Worm (Caenorhabditis elegans) whole organism, young adult: Measurements from ENCODE around the gene T02G5.3.

Experiments used
- B0019.2 ChIP-seq: fragments of 200-800 bp; sonication (Bioruptor generic); conservative IDR thresholded peaks from 2 replicates; pipeline ENCODE4 v1.3.6; 2022; ENCODE audit warnings: missing genetic modification reagents, missing genetic modification characterization, missing compliant biosample characterization
- B0336.3 ChIP-seq: fragments of 200-800 bp; sonication (Bioruptor generic); IDR thresholded peaks from 2 replicates; pipeline ENCODE4 v1.3.6; 2022; ENCODE audit warnings: missing genetic modification characterization, missing compliant biosample characterization
- C06A6.2 ChIP-seq: fragments of 200-800 bp; sonication (Bioruptor generic); conservative IDR thresholded peaks from 2 replicates; pipeline ENCODE4 v1.3.6; 2022; ENCODE audit warnings: missing genetic modification characterization, missing compliant biosample characterization
- C17E4.6 ChIP-seq: fragments of 200-800 bp; sonication (Bioruptor generic); IDR thresholded peaks from 2 replicates; pipeline ENCODE4 v1.3.6; 2022; ENCODE audit warnings: missing genetic modification reagents, missing genetic modification characterization, missing compliant biosample characterization
- D2030.7 ChIP-seq: fragments of 200-800 bp; sonication (Bioruptor generic); IDR thresholded peaks from 2 replicates; pipeline ENCODE4 v1.3.6; 2022; ENCODE audit warnings: missing genetic modification reagents, missing genetic modification characterization, missing compliant biosample characterization
- F39B2.1 ChIP-seq: fragments of 200-800 bp; sonication (Bioruptor generic); IDR thresholded peaks from 2 replicates; pipeline ENCODE4 v1.3.6; 2022; ENCODE audit warnings: missing genetic modification reagents, missing genetic modification characterization, missing compliant biosample characterization
- F57C9.4 ChIP-seq: sonication (generic microtip); optimal IDR thresholded peaks from 2 replicates; lab custom pipeline; 2017; ENCODE audit warnings: mild to moderate bottlenecking, missing genetic modification characterization, missing compliant biosample characterization
- K11D2.4 ChIP-seq: fragments of 200-800 bp; sonication (Bioruptor generic); IDR thresholded peaks from 2 replicates; pipeline ENCODE4 v1.3.6; 2022; ENCODE audit warnings: missing genetic modification reagents, missing genetic modification characterization, missing compliant biosample characterization
- Y53F4B.3 ChIP-seq: fragments of 200-800 bp; sonication (Bioruptor generic); IDR thresholded peaks from 2 replicates; pipeline ENCODE4 v1.3.6; 2022; ENCODE audit warnings: missing genetic modification reagents, missing genetic modification characterization, missing compliant biosample characterization
- ama-1 ChIP-seq, 3 experiments: fragments of 150-350 bp in 1 of 3; sonication (generic microtip) in 2 of 3; optimal IDR thresholded peaks; 2 replicates each; lab custom pipeline; 2014 to 2018; ENCODE audit warnings: missing biosample characterization in 2 of 3, missing genetic modification characterization in 2 of 3, missing genetic modification reagents in 2 of 3
- aptf-3 ChIP-seq: fragments of 200-800 bp; sonication (Bioruptor generic); IDR thresholded peaks from 2 replicates; pipeline ENCODE4 v1.3.6; 2022; ENCODE audit warnings: missing genetic modification characterization, missing compliant biosample characterization
- atf-7 ChIP-seq: sonication (generic microtip); optimal IDR thresholded peaks from 2 replicates; lab custom pipeline; 2017; ENCODE audit warnings: mild to moderate bottlenecking, missing genetic modification characterization, missing compliant biosample characterization
- athp-1 ChIP-seq: sonication (generic microtip); optimal IDR thresholded peaks from 2 replicates; lab custom pipeline; 2017; ENCODE audit warnings: mild to moderate bottlenecking, missing genetic modification characterization, missing compliant biosample characterization
- ccch-3 ChIP-seq: fragments of 200-800 bp; sonication (Bioruptor generic); optimal IDR thresholded peaks from 2 replicates; lab custom pipeline; 2018; ENCODE audit warnings: mild to moderate bottlenecking, missing genetic modification characterization, missing compliant biosample characterization
- cebp-1 ChIP-seq, 2 experiments: fragments of 200-800 bp in 1 of 2; sonication (Bioruptor generic) in 1 of 2; sonication (generic microtip) in 1 of 2; IDR thresholded peaks in 1 of 2; optimal IDR thresholded peaks in 1 of 2; 2 replicates each; pipeline versions ENCODE4 v1.3.6 to Lab custom; 2017 to 2022; ENCODE audit warnings: missing compliant biosample characterization in 2 of 2, missing genetic modification characterization in 2 of 2, mild to moderate bottlenecking in 1 of 2, missing genetic modification reagents in 1 of 2, moderate library complexity in 1 of 2
- ceh-100 ChIP-seq: fragments of 200-800 bp; sonication (Bioruptor generic); IDR thresholded peaks from 2 replicates; pipeline ENCODE4 v1.3.6; 2022; ENCODE audit warnings: missing genetic modification reagents, missing genetic modification characterization, missing compliant biosample characterization
- ceh-40 ChIP-seq: fragments of 200-800 bp; sonication (Bioruptor generic); IDR thresholded peaks from 2 replicates; pipeline ENCODE4 v1.3.6; 2022; ENCODE audit warnings: missing genetic modification characterization, missing compliant biosample characterization
- ceh-79 ChIP-seq: sonication (generic microtip); optimal IDR thresholded peaks from 2 replicates; lab custom pipeline; 2017; ENCODE audit warnings: mild to moderate bottlenecking, missing genetic modification characterization, missing compliant biosample characterization
- egl-18 ChIP-seq: fragments of 200-800 bp; sonication (Bioruptor generic); IDR thresholded peaks from 2 replicates; pipeline ENCODE4 v1.3.6; 2022; ENCODE audit warnings: missing genetic modification reagents, missing genetic modification characterization, missing compliant biosample characterization
- hlh-12 ChIP-seq: sonication (generic microtip); optimal IDR thresholded peaks from 2 replicates; lab custom pipeline; 2016; ENCODE audit warnings: missing genetic modification characterization, missing compliant biosample characterization
- hlh-26 ChIP-seq: fragments of 200-800 bp; sonication (Bioruptor generic); conservative IDR thresholded peaks from 2 replicates; pipeline ENCODE4 v1.3.6; 2022; ENCODE audit warnings: missing genetic modification reagents, missing genetic modification characterization, missing compliant biosample characterization
- hmg-1.2 ChIP-seq: fragments of 200-800 bp; sonication (Bioruptor generic); IDR thresholded peaks from 2 replicates; pipeline ENCODE4 v1.3.6; 2022; ENCODE audit warnings: missing genetic modification reagents, missing genetic modification characterization, missing compliant biosample characterization
- let-526 ChIP-seq: fragments of 200-800 bp; sonication (Bioruptor generic); IDR thresholded peaks from 2 replicates; pipeline ENCODE4 v1.3.6; 2022; ENCODE audit warnings: missing genetic modification reagents, missing genetic modification characterization, missing compliant biosample characterization
- let-607 ChIP-seq, 2 experiments: fragments of 200-800 bp in 1 of 2; sonication (Bioruptor generic) in 1 of 2; sonication (generic microtip) in 1 of 2; optimal IDR thresholded peaks; 2 replicates each; lab custom pipeline; 2016 to 2018; ENCODE audit warnings: mild to moderate bottlenecking in 2 of 2, missing compliant biosample characterization in 2 of 2, missing genetic modification characterization in 2 of 2, moderate library complexity in 2 of 2, missing genotype in 1 of 2
- lir-1 ChIP-seq: fragments of 200-800 bp; sonication (Bioruptor generic); conservative IDR thresholded peaks from 2 replicates; pipeline ENCODE4 v1.3.6; 2022; ENCODE audit warnings: missing genetic modification reagents, missing genetic modification characterization, missing compliant biosample characterization
- lsy-27 ChIP-seq: sonication (generic microtip); optimal IDR thresholded peaks from 2 replicates; lab custom pipeline; 2017; ENCODE audit warnings: missing genetic modification characterization, mild to moderate bottlenecking, missing compliant biosample characterization, antibody characterized with exemption, missing genotype, borderline replicate concordance; ENCODE audit not compliant: insufficient read depth
- madf-3 ChIP-seq: fragments of 200-800 bp; sonication (Bioruptor generic); IDR thresholded peaks from 2 replicates; pipeline ENCODE4 v1.3.6; 2022; ENCODE audit warnings: missing genetic modification reagents, missing genetic modification characterization, missing compliant biosample characterization
- madf-6 ChIP-seq: fragments of 200-800 bp; sonication (Bioruptor generic); IDR thresholded peaks from 2 replicates; pipeline ENCODE4 v1.3.6; 2022; ENCODE audit warnings: missing genetic modification reagents, missing genetic modification characterization, missing compliant biosample characterization
- madf-8 ChIP-seq: fragments of 200-800 bp; sonication (Bioruptor generic); conservative IDR thresholded peaks from 2 replicates; pipeline ENCODE4 v1.3.6; 2022; ENCODE audit warnings: missing genetic modification reagents, missing genetic modification characterization, missing compliant biosample characterization
- mcd-1 ChIP-seq: fragments of 200-800 bp; sonication (Bioruptor generic); IDR thresholded peaks from 2 replicates; pipeline ENCODE4 v1.3.6; 2022; ENCODE audit warnings: missing genetic modification reagents, missing genetic modification characterization, missing compliant biosample characterization
- mxl-1 ChIP-seq: sonication (generic microtip); optimal IDR thresholded peaks from 2 replicates; lab custom pipeline; 2016; ENCODE audit warnings: missing genetic modification characterization, missing compliant biosample characterization
- nfya-1 ChIP-seq: sonication (generic microtip); optimal IDR thresholded peaks from 2 replicates; lab custom pipeline; 2017; ENCODE audit warnings: antibody characterized with exemption, missing compliant biosample characterization, missing genetic modification characterization, borderline replicate concordance; ENCODE audit not compliant: insufficient read depth
- nhr-80 ChIP-seq: sonication (generic microtip); optimal IDR thresholded peaks from 2 replicates; lab custom pipeline; 2016; ENCODE audit warnings: missing genetic modification characterization, missing compliant biosample characterization
- rec-8 ChIP-seq, 2 experiments: sonication (generic microtip); optimal IDR thresholded peaks; 2 replicates each; lab custom pipeline; 2016; ENCODE audit warnings: mild to moderate bottlenecking in 2 of 2, missing genetic modification characterization in 2 of 2, missing genetic modification reagents in 2 of 2, missing genotype in 2 of 2, missing biosample characterization in 1 of 2, missing compliant biosample characterization in 1 of 2, moderate library complexity in 1 of 2
- rpc-1 ChIP-seq, 2 experiments: fragments of 150-350 bp in 1 of 2; sonication (generic microtip) in 1 of 2; optimal IDR thresholded peaks; 2 replicates each; lab custom pipeline; 2014 to 2018; ENCODE audit warnings: missing biosample characterization in 1 of 2, missing genetic modification characterization in 1 of 2, missing genetic modification reagents in 1 of 2, missing genotype in 1 of 2
- snpc-1.1 ChIP-seq: sonication (generic microtip); optimal IDR thresholded peaks from 2 replicates; lab custom pipeline; 2017; ENCODE audit warnings: missing genetic modification characterization, mild to moderate bottlenecking, missing compliant biosample characterization, antibody characterized with exemption, moderate library complexity, missing genotype, missing genetic modification reagents; ENCODE audit not compliant: insufficient read depth
- snpc-3.4 ChIP-seq: sonication (generic microtip); optimal IDR thresholded peaks from 2 replicates; lab custom pipeline; 2017; ENCODE audit warnings: missing genetic modification characterization, mild to moderate bottlenecking, missing compliant biosample characterization, antibody characterized with exemption, moderate library complexity, missing genotype, missing genetic modification reagents
- somi-1 ChIP-seq: fragments of 200-800 bp; sonication (Bioruptor generic); optimal IDR thresholded peaks from 2 replicates; lab custom pipeline; 2018; ENCODE audit warnings: mild to moderate bottlenecking, missing genetic modification characterization, missing compliant biosample characterization
- tbp1 ChIP-seq: fragments of 200-800 bp; sonication (Bioruptor generic); optimal IDR thresholded peaks from 2 replicates; lab custom pipeline; 2018; ENCODE audit warnings: mild to moderate bottlenecking, missing genetic modification characterization, missing compliant biosample characterization
- tbx-9 ChIP-seq: sonication (generic microtip); optimal IDR thresholded peaks from 2 replicates; lab custom pipeline; 2016; ENCODE audit warnings: borderline replicate concordance, missing genetic modification characterization, inconsistent platforms, missing compliant biosample characterization
- unc-62 ChIP-seq: fragments of 150-350 bp; optimal IDR thresholded peaks from 2 replicates; lab custom pipeline; 2014; ENCODE audit warnings: missing biosample characterization, missing genetic modification reagents, missing genetic modification characterization
- xnd-1 ChIP-seq: sonication (generic microtip); optimal IDR thresholded peaks from 2 replicates; lab custom pipeline; 2016; ENCODE audit warnings: missing genotype, missing genetic modification reagents, missing genetic modification characterization, missing compliant biosample characterization
- zfh-2 ChIP-seq: fragments of 200-800 bp; sonication (Bioruptor generic); conservative IDR thresholded peaks from 2 replicates; pipeline ENCODE4 v1.3.6; 2022; ENCODE audit warnings: missing genetic modification reagents, missing genetic modification characterization, missing compliant biosample characterization
- ztf-22 ChIP-seq: fragments of 200-800 bp; sonication (Bioruptor generic); optimal IDR thresholded peaks from 2 replicates; lab custom pipeline; 2018; ENCODE audit warnings: mild to moderate bottlenecking, missing genetic modification characterization, moderate library complexity, missing compliant biosample characterization
- ztf-6 ChIP-seq: fragments of 200-800 bp; sonication (Bioruptor generic); IDR thresholded peaks from 2 replicates; pipeline ENCODE4 v1.3.6; 2022; ENCODE audit warnings: missing genetic modification reagents, missing genetic modification characterization, missing compliant biosample characterization

The T02G5.3 gene

ce11 chrII:7104794-7105613 is 11.8 kb downstream of the T02G5.3 start, which contains the start of the genes farl-11 and rpl-33 (continued):
- no peak for TF ChIP-seq xnd-1 (tag; lab: Kevin White, UChicago)
- TF ChIP-seq ceh-79 (tag; lab: Kevin White, UChicago) = no peak
- TF ChIP-seq snpc-3.4 (tag; lab: Kevin White, UChicago) = no peak
- no peak for TF ChIP-seq D2030.7 (GFP tag; lab: Robert Waterston, UW)
- no peak for TF ChIP-seq ama-1 (optimal IDR thresholded peaks at IDR 0.05; lab: Kevin White, UChicago)
- no peak for TF ChIP-seq ama-1 (GFP tag; optimal IDR thresholded peaks at IDR 0.05; lab: Kevin White, UChicago)
- TF ChIP-seq B0336.3 (GFP tag; lab: Robert Waterston, UW) = no peak
- no peak for TF ChIP-seq egl-18 (GFP tag; lab: Robert Waterston, UW)
- no peak for TF ChIP-seq ceh-40 (GFP tag; lab: Robert Waterston, UW)
- no peak for TF ChIP-seq zfh-2 (GFP tag; lab: Robert Waterston, UW)
- no peak for TF ChIP-seq F39B2.1 (GFP tag; lab: Robert Waterston, UW)
- TF ChIP-seq mxl-1 (tag; lab: Kevin White, UChicago) = no peak
- no peak; the same call in 1 of the 2 replicates for TF ChIP-seq hmg-1.2
- TF ChIP-seq athp-1 (tag; lab: Kevin White, UChicago) = no peak
- TF ChIP-seq C17E4.6 = no peak
- TF ChIP-seq madf-8 = no peak
- no peak; the same call in 1 of the 2 replicates for TF ChIP-seq ceh-100 (GFP tag; lab: Robert Waterston, UW)
- no peak for TF ChIP-seq C06A6.2
- TF ChIP-seq madf-3 (GFP tag; lab: Robert Waterston, UW) = no peak
- TF ChIP-seq atf-7 (tag; lab: Kevin White, UChicago) = no peak
- TF ChIP-seq lir-1 (GFP tag; lab: Robert Waterston, UW) = no peak
- TF ChIP-seq snpc-1.1 = no peak
- TF ChIP-seq nhr-80 (tag; lab: Kevin White, UChicago) = peak; percentile 48
- TF ChIP-seq tbp1 = peak; percentile 29
- no peak for TF ChIP-seq hlh-12
- no peak for TF ChIP-seq aptf-3 (GFP tag; lab: Robert Waterston, UW)
- 0 out of 2 replicates have a peak, but pooled peaks have one; percentile 12 for TF ChIP-seq madf-6 (GFP tag; lab: Robert Waterston, UW)
- no peak for TF ChIP-seq K11D2.4 (GFP tag; lab: Robert Waterston, UW)
- TF ChIP-seq F57C9.4 (tag; lab: Kevin White, UChicago) = no peak
- TF ChIP-seq ztf-6 = no peak
- no peak for TF ChIP-seq hlh-26 (GFP tag; lab: Robert Waterston, UW)
- no peak for TF ChIP-seq B0019.2 (GFP tag; lab: Robert Waterston, UW)
- no peak for TF ChIP-seq ztf-22 (GFP tag; lab: Kevin White, UChicago)
- peak; percentile 50 for TF ChIP-seq mcd-1 (GFP tag; lab: Robert Waterston, UW)
- no peak for TF ChIP-seq Y53F4B.3 (GFP tag; lab: Robert Waterston, UW)
- TF ChIP-seq cebp-1 (GFP tag; IDR thresholded peaks at IDR 0.05; lab: Robert Waterston, UW) = no peak
- TF ChIP-seq cebp-1 (tag; optimal IDR thresholded peaks at IDR 0.05; lab: Kevin White, UChicago) = peak; percentile 43
- TF ChIP-seq lsy-27 (tag; lab: Kevin White, UChicago) = no peak
- no peak for TF ChIP-seq rpc-1 (optimal IDR thresholded peaks at IDR 0.05; lab: Kevin White, UChicago)
- no peak for TF ChIP-seq rpc-1 (tag; optimal IDR thresholded peaks at IDR 0.05; lab: Kevin White, UChicago)
- no peak for TF ChIP-seq let-607 (tag; optimal IDR thresholded peaks at IDR 0.05; lab: Kevin White, UChicago)
- TF ChIP-seq rec-8 (tag; optimal IDR thresholded peaks at IDR 0.05; lab: Kevin White, UChicago) = no peak
- no peak for TF ChIP-seq let-526 (GFP tag; lab: Robert Waterston, UW)
- no peak for TF ChIP-seq ccch-3 (GFP tag; lab: Kevin White, UChicago)
- TF ChIP-seq unc-62 (GFP tag; lab: Kevin White, UChicago) = no peak
- TF ChIP-seq somi-1 (GFP tag; lab: Kevin White, UChicago) = no peak
- no peak for TF ChIP-seq tbx-9 (tag; lab: Kevin White, UChicago)
- TF ChIP-seq nfya-1 (tag; lab: Kevin White, UChicago) = no peak
